Fruit fly (Drosophila melanogaster) whole organism, larva: ENCODE results near the gene Dph5.

Experiments used
- noc ChIP-seq: fragments of 200-800 bp; sonication (Bioruptor generic); optimal IDR thresholded peaks from 3 replicates; lab custom pipeline; 2019; ENCODE audit warnings: missing biosample characterization, mild to moderate bottlenecking, missing genetic modification characterization, moderate library complexity

The Dph5 gene

dm6 chr3R:22582981-22583380 is at the start of gene Dph5:
Dph5 (minus strand) TSS chr3R:22583225.
- no peak for TF ChIP-seq noc (tag; lab: Kevin White, UChicago)

- no peak for TF ChIP-seq noc (tag; lab: Kevin White, UChicago)
These were observed 49.2 kb upstream of the Dph5 start for dm6 chr3R:22632181-22632580.

- TF ChIP-seq noc (tag; lab: Kevin White, UChicago): no peak
These were observed 48.1 kb upstream of the Dph5 start for dm6 chr3R:22631156-22631555.

- no peak for TF ChIP-seq noc (tag; lab: Kevin White, UChicago)
These were observed 46.1 kb upstream of the Dph5 start for dm6 chr3R:22629174-22629573.

- no peak for TF ChIP-seq noc (tag; lab: Kevin White, UChicago)
These were observed 45.0 kb upstream of the Dph5 start for dm6 chr3R:22627936-22628513.

- TF ChIP-seq noc (tag; lab: Kevin White, UChicago): peak; percentile 63
These were observed 43.9 kb upstream of the Dph5 start for dm6 chr3R:22626842-22627392.

dm6 chr3R:22626334-22626688 is 43.3 kb upstream of the Dph5 start:
- no peak for TF ChIP-seq noc (tag; lab: Kevin White, UChicago)

- peak; percentile 74 for TF ChIP-seq noc (tag; lab: Kevin White, UChicago)
These were observed 42.7 kb upstream of the Dph5 start for dm6 chr3R:22625514-22626333.

- no peak for TF ChIP-seq noc (tag; lab: Kevin White, UChicago)
These were observed 41.7 kb upstream of the Dph5 start for dm6 chr3R:22624737-22625136.

dm6 chr3R:22618280-22618679 is 35.3 kb upstream of the Dph5 start, which contains the start of gene mRpL45:
mRpL45 (plus strand) TSS chr3R:22618492.
- no peak for TF ChIP-seq noc (tag; lab: Kevin White, UChicago)

dm6 chr3R:22616211-22616610 is 33.2 kb upstream of the Dph5 start, which contains the start of gene CG31161:
CG31161 (plus strand) TSS chr3R:22616511.
- TF ChIP-seq noc (tag; lab: Kevin White, UChicago): no peak

dm6 chr3R:22613448-22613847 is 30.4 kb upstream of the Dph5 start, which contains the start of the genes CG31156 and mRRF2:
CG31156 (minus strand) TSS chr3R:22613656.
mRRF2 (plus strand) TSS chr3R:22613686.
- no peak for TF ChIP-seq noc (tag; lab: Kevin White, UChicago)

dm6 chr3R:22609185-22609584 is 26.2 kb upstream of the Dph5 start, which contains the start of gene CG13843:
CG13843 (plus strand) TSS chr3R:22609485.
- no peak for TF ChIP-seq noc (tag; lab: Kevin White, UChicago)

- no peak for TF ChIP-seq noc (tag; lab: Kevin White, UChicago)
These were observed 19.8 kb upstream of the Dph5 start for dm6 chr3R:22602783-22603182.

dm6 chr3R:22598759-22599158 is 15.7 kb upstream of the Dph5 start:
- TF ChIP-seq noc (tag; lab: Kevin White, UChicago): no peak

dm6 chr3R:22597344-22597954 is 14.4 kb upstream of the Dph5 start:
- TF ChIP-seq noc (tag; lab: Kevin White, UChicago): peak; percentile 14
